Worm (Caenorhabditis elegans): ENCODE data around the gene C27F2.6.

C27F2.6 gene

ce11 chrIII:4930154-4930679 is 50.0 kb downstream of the C27F2.6 start, which contains the start of gene set-2 (continued):
- TF ChIP-seq hmg-20 (GFP tag; IDR thresholded peaks at IDR 0.05) (no peak), pha-4 (tag; optimal IDR thresholded peaks at IDR 0.05) (no peak), D2030.7 (GFP tag; IDR thresholded peaks at IDR 0.05) (peak; percentile 80), hlh-12 (tag; optimal IDR thresholded peaks at IDR 0.05) (no peak), lsl-1 (GFP tag; optimal IDR thresholded peaks at IDR 0.05) (peak; percentile 75), C17E4.6 (GFP tag; IDR thresholded peaks at IDR 0.05) (peak; percentile 59; the same call in 1 of the 2 replicates), madf-3 (GFP tag; IDR thresholded peaks at IDR 0.05) (peak; percentile 89), attf-6 (GFP tag; IDR thresholded peaks at IDR 0.05) (peak; percentile 29; the same call in 1 of the 2 replicates), snpc-3.4 (tag; optimal IDR thresholded peaks at IDR 0.05) (peak; percentile 78), B0336.3 (GFP tag; IDR thresholded peaks at IDR 0.05) (peak; percentile 63), sptf-2 (GFP tag; optimal IDR thresholded peaks at IDR 0.05) (peak; percentile 84), egl-18 (GFP tag; IDR thresholded peaks at IDR 0.05) (no peak), aptf-3 (GFP tag; IDR thresholded peaks at IDR 0.05) (no peak), mes-4 (tag; optimal IDR thresholded peaks at IDR 0.05) (no peak), sdz-38 (tag; optimal IDR thresholded peaks at IDR 0.05) (no peak), nfya-2 (GFP tag; IDR thresholded peaks at IDR 0.05) (no peak), him-1 (tag; optimal IDR thresholded peaks at IDR 0.05) (peak; percentile 3), attf-3 (GFP tag; conservative IDR thresholded peaks at IDR 0.05) (peak; percentile 66), egl-44 (GFP tag; IDR thresholded peaks at IDR 0.05) (peak; percentile 69; the same call in 1 of the 2 replicates), Y79H2A.3 (GFP tag; conservative IDR thresholded peaks at IDR 0.05) (no peak), ztf-18 (tag; optimal IDR thresholded peaks at IDR 0.05) (peak; percentile 74), atf-7 (tag; optimal IDR thresholded peaks at IDR 0.05) (no peak), ceh-27 (GFP tag; optimal IDR thresholded peaks at IDR 0.05) (peak; percentile 88), ama-1 (optimal IDR thresholded peaks at IDR 0.05) (no peak), ama-1 (GFP tag; optimal IDR thresholded peaks at IDR 0.05) (no peak), hmg-1.2 (GFP tag; IDR thresholded peaks at IDR 0.05) (peak; percentile 48), zfh-2 (GFP tag; conservative IDR thresholded peaks at IDR 0.05) (0 out of 2 replicates have a peak, but pooled peaks have one; percentile 30), fkh-3 (tag; optimal IDR thresholded peaks at IDR 0.05) (no peak), gei-17 (GFP tag; optimal IDR thresholded peaks at IDR 0.05) (no peak), dpl-1 (GFP tag; optimal IDR thresholded peaks at IDR 0.05) (peak; percentile 92), lin-26 (GFP tag; IDR thresholded peaks at IDR 0.05) (0 out of 2 replicates have a peak, but pooled peaks have one; percentile 39), snpc-4 (GFP tag; optimal IDR thresholded peaks at IDR 0.05) (peak; percentile 16), snpc-4 (tag; optimal IDR thresholded peaks at IDR 0.05) (peak in 1 of 4 experiments; percentile 37), hlh-26 (GFP tag; conservative IDR thresholded peaks at IDR 0.05) (no peak), C06A6.2 (GFP tag; conservative IDR thresholded peaks at IDR 0.05) (no peak), Y95B8A.8 (GFP tag; IDR thresholded peaks at IDR 0.05) (peak; percentile 89), hsf-1 (GFP tag; IDR thresholded peaks at IDR 0.05) (0 out of 2 replicates have a peak, but pooled peaks have one; percentile 19), ceh-79 (tag; optimal IDR thresholded peaks at IDR 0.05) (no peak), T07F8.4 (tag; optimal IDR thresholded peaks at IDR 0.05) (no peak), let-607 (tag; optimal IDR thresholded peaks at IDR 0.05) (peak in 1 of 2 experiments; percentile 32), Y53G8AR.9 (GFP tag; conservative IDR thresholded peaks at IDR 0.05) (peak; percentile 51; the same call in 1 of the 2 replicates), madf-10 (tag; optimal IDR thresholded peaks at IDR 0.05) (peak; percentile 55), K11D2.4 (GFP tag; IDR thresholded peaks at IDR 0.05) (peak; percentile 58; the same call in 1 of the 2 replicates), F37B4.10 (GFP tag; IDR thresholded peaks at IDR 0.05) (no peak), efl-1 (GFP tag; optimal IDR thresholded peaks at IDR 0.05) (peak; percentile 92), ceh-91 (GFP tag; IDR thresholded peaks at IDR 0.05) (peak; percentile 82), mel-28 (tag; optimal IDR thresholded peaks at IDR 0.05; ENCODE audit: borderline replicate concordance) (no peak), unc-62 (GFP tag; optimal IDR thresholded peaks at IDR 0.05) (no peak), let-526 (GFP tag; IDR thresholded peaks at IDR 0.05) (peak; percentile 86)

Measured in whole organism, young adult.